Fruit fly (Drosophila melanogaster) Kc167 (cell line): ENCODE data around the gene Ag5r.

ENCODE experiments used
- Myc ChIP-seq: fragments of >200 bp; optimal IDR thresholded peaks from 2 replicates; lab custom pipeline; 2017; ENCODE audit warnings: missing external identifiers
- Sin3A ChIP-seq: fragments of >200 bp; optimal IDR thresholded peaks from 2 replicates; lab custom pipeline; 2018; ENCODE audit warnings: missing external identifiers
- h ChIP-seq: fragments of >200 bp; optimal IDR thresholded peaks from 3 replicates; lab custom pipeline; 2018; ENCODE audit warnings: missing external identifiers
- insv ChIP-seq: fragments of >200 bp; optimal IDR thresholded peaks from 3 replicates; lab custom pipeline; 2018; ENCODE audit warnings: missing external identifiers
- psq ChIP-seq: fragments of >200 bp; optimal IDR thresholded peaks from 2 replicates; lab custom pipeline; 2017; ENCODE audit warnings: missing external identifiers
- ttk ChIP-seq: sonication (Bioruptor generic); optimal IDR thresholded peaks from 2 replicates; lab custom pipeline; 2017; ENCODE audit warnings: missing external identifiers

Ag5r gene

dm6 chrX:14786451-14786850 is at the start of gene Ag5r:
TSS of gene Ag5r (minus strand) at chrX:14786551.
- TF ChIP-seq Myc (lab: Kevin White, UChicago) (no peak), Sin3A (no peak), insv (lab: Kevin White, UChicago) (no peak), h (lab: Kevin White, UChicago) (no peak), ttk (lab: Kevin White, UChicago) (no peak), psq (lab: Kevin White, UChicago) (no peak)

DNA sequence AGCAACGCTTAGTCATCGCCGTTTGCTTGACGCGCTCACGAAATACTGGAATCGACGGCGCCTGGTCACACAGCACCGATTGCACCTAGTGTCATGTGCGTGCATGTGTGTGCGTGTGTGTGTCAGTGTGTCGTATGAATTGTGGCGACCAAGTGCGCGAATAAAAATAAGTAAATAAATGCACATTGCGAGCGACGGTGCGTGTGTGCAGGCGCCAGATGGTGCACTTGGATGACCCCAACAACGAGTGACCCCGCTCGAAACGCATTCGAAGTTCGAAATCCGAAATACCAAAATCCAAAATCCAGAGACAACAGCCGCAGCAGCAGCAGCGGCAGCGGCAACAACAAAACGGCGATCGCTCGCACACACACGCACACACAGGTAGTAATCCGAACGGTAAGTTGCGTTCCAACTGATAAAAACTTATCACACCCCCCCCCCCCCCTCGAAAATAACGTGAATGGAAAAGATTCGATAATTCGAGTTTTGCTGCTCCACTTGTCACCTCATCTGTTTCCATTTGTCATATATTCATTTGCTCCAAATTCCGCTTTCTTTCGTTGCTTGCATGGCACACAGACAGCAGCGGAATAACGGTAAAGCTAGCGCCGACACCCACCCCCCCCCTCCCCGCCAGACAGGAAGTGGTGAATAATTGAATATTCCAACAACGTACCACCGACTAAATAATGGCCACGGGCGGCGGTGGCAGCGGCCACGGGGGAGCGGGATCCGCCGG is 46.4 kb upstream of the Ag5r start, which contains the start of gene CG14411:
Gene CG14411, plus strand, starts transcription at position 86 of the 742 bp plus-strand sequence.
- TF ChIP-seq Myc (lab: Kevin White, UChicago) (no peak), h (lab: Kevin White, UChicago) (no peak), Sin3A (no peak), insv (lab: Kevin White, UChicago) (no peak), psq (lab: Kevin White, UChicago) (no peak), ttk (lab: Kevin White, UChicago) (no peak)

DNA sequence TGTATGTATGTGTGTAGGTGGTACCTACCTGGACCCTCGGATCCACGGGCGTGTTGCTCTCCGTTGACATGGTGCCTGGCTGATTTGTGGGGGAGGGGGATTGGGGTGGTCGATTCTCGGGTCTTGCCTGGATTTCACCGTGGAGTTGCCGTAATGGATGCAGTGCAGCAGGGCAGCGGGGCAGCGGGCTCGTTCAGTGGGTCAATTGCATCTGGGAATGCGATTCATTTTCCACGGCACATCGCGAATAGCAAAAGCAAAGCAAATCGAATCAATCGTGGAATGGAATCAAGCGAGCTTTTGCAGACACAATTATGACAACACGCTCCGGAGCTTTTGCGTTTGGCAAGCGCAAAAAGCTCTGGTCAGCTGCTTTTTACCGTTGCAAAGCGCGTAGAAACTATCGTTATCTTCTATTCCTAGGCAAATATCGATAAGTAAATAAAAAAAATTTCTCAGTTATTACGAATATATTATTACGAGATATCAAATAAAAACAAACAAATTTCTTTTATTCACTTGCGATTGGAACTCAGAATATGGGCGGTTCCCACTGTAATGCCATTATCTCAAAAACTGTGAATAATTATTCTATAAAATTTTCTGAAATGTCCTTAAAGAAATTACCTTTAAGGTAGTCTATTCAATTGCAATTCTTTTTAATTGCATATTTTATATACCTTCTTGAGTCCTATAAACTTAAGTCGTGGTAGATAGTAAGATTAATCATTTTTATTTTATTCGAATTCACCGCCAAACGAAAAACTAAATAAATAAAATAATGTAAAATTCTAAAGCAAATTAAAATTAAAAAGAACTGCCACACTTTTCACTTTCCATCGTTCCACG is 45.6 kb upstream of the Ag5r start, which contains the start of gene CG14408:
Gene CG14408, minus strand, starts transcription at position 321 of the 849 bp plus-strand sequence.
- TF ChIP-seq insv (lab: Kevin White, UChicago) (no peak), Myc (lab: Kevin White, UChicago) (no peak), h (lab: Kevin White, UChicago) (no peak), Sin3A (no peak), ttk (lab: Kevin White, UChicago) (no peak), psq (lab: Kevin White, UChicago) (no peak)

DNA sequence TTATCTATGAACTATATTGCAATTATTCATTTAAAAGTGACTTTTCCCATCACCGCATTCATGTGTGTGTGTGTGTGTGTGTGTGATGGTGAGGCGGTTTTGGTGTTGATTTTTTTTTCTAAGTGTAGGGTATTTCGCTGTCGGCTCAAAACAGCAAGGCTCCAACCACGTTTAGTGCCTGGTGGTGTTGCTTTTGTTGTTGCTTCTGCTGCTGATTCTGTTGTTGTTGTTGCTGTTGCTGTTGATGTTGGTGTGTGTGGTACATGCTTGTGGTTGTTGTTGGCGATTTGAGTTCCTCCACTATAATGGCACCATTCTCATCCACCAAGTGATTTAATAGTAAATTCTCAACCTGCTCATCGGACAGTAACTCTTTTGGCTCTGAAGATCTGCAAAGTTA is 41.3 kb upstream of the Ag5r start:
- TF ChIP-seq h (lab: Kevin White, UChicago) = no peak
- no peak for TF ChIP-seq Myc (lab: Kevin White, UChicago)
- no peak for TF ChIP-seq psq (lab: Kevin White, UChicago)
- TF ChIP-seq ttk (lab: Kevin White, UChicago) = no peak
- no peak for TF ChIP-seq Sin3A
- no peak for TF ChIP-seq insv (lab: Kevin White, UChicago)

dm6 chrX:14825922-14826617 is 39.7 kb upstream of the Ag5r start, which contains the start of gene rut:
TSS of gene rut (minus strand) at chrX:14826073.
- TF ChIP-seq ttk (lab: Kevin White, UChicago) (no peak), insv (lab: Kevin White, UChicago) (no peak), Sin3A (no peak), h (lab: Kevin White, UChicago) (no peak), psq (lab: Kevin White, UChicago) (no peak), Myc (lab: Kevin White, UChicago) (no peak)

DNA sequence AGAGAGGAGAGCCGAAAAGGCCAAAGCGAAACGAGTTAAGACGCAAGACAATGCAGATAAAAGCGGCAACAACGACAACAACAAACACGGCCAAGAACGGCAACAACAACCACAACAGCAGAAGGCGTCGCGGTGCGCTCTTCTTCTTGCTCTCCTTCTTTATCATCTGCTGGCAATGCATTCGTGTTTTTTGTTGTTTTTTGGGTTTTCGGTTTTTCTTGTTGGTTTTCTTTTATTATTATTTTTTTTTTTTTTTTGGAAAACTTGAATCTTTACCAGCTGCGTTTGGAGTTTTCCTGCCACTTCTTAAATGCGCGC is 39.1 kb upstream of the Ag5r start:
- no peak for TF ChIP-seq Sin3A

DNA sequence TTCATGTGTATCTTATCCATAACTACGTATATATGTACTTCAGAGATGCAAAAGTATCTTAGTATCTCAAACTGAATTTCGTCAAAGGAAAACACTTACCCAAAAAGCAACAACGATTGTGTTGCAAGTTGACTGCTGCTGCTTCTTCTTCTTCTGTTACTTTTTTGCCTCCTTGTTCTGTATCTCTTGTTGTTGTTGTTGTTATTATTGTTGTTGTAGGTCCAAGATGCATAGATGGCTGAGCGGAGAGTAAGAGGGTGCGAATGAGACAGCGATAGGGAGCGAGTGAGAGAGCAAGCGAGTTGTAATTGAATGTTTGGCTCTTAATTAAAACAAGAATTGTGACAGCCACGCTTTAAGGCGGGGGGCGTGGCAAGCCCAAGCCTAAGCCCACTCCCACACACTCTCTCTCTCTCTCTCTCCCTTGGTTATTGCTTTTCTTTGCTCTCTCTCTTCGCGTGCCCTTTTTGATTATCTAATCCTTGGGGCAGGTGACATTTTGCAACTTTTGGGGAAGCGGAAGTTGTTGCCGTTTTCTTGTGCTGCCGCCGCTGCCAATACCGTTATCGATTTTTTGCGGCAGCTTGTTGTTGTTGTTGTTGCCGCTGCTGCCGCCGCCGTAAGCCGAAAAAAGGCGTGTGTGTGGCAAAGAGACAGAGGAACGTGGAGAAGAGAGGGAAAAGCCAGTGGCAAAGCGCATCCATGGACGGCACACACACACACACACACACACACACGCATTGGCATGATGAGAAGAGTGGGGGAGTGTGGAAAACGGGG is 38.5 kb upstream of the Ag5r start:
- TF ChIP-seq h (lab: Kevin White, UChicago) (no peak), Myc (lab: Kevin White, UChicago) (no peak), ttk (lab: Kevin White, UChicago) (no peak), insv (lab: Kevin White, UChicago) (no peak), psq (lab: Kevin White, UChicago) (no peak), Sin3A (no peak)

- TF ChIP-seq Myc (lab: Kevin White, UChicago) = no peak
- no peak for TF ChIP-seq psq (lab: Kevin White, UChicago)
- TF ChIP-seq insv (lab: Kevin White, UChicago) = no peak
- TF ChIP-seq h (lab: Kevin White, UChicago) = no peak
- TF ChIP-seq Sin3A = no peak
- TF ChIP-seq ttk (lab: Kevin White, UChicago) = no peak
Measured at dm6 chrX:14812239-14812638, 25.9 kb upstream of the Ag5r start.

dm6 chrX:14810433-14810832 is 24.1 kb upstream of the Ag5r start:
- no peak for TF ChIP-seq Myc (lab: Kevin White, UChicago)
- no peak for TF ChIP-seq insv (lab: Kevin White, UChicago)
- TF ChIP-seq ttk (lab: Kevin White, UChicago) = no peak
- TF ChIP-seq h (lab: Kevin White, UChicago) = no peak
- TF ChIP-seq Sin3A = no peak
- TF ChIP-seq psq (lab: Kevin White, UChicago) = no peak

DNA sequence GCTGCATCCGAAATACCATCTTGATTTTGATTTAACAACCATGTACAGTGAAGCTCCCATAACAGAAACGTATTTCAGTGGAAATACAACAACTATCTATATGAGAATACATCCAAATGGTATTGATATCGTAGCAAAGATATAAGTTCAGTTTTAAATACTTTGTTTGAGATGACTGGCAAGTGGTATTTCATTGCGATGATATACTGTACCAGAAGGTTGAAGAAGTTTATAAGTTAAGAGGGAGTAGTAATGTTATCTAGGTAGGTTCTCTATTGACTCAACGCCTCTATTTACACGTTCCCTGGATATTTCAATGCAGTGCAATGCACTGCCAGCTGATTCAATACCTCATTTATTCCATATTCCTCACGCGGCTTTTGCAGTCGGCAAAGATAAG is 19.3 kb upstream of the Ag5r start:
- TF ChIP-seq ttk (lab: Kevin White, UChicago) (no peak), h (lab: Kevin White, UChicago) (no peak), insv (lab: Kevin White, UChicago) (no peak), Sin3A (no peak), Myc (lab: Kevin White, UChicago) (no peak), psq (lab: Kevin White, UChicago) (no peak)
